Fruit fly (Drosophila melanogaster) whole organism, embryonic: ENCODE data around the gene CG7907.

ENCODE experiments used
- Asciz ChIP-seq: fragments of 200-800 bp; sonication (Bioruptor generic); optimal IDR thresholded peaks from 2 replicates; lab custom pipeline; 2017; ENCODE audit warnings: missing biosample characterization, mild to moderate bottlenecking, missing genetic modification characterization, missing genetic modification reagents
- CG10462 ChIP-seq: fragments of 200-800 bp; sonication (Bioruptor generic); optimal IDR thresholded peaks from 2 replicates; lab custom pipeline; 2016; ENCODE audit warnings: missing biosample characterization, missing genetic modification characterization
- CG11695 ChIP-seq: fragments of 200-800 bp; sonication (Bioruptor generic); IDR thresholded peaks from 3 replicates; pipeline ENCODE4 v1.3.6; 2022; ENCODE audit warnings: missing biosample characterization, missing genetic modification characterization
- CG15073 ChIP-seq: fragments of 200-800 bp; sonication (Bioruptor generic); optimal IDR thresholded peaks from 2 replicates; lab custom pipeline; 2016; ENCODE audit warnings: missing biosample characterization, missing genetic modification characterization
- CG1603 ChIP-seq: fragments of 200-800 bp; sonication (Bioruptor generic); optimal IDR thresholded peaks from 2 replicates; lab custom pipeline; 2019; ENCODE audit warnings: missing biosample characterization, mild to moderate bottlenecking, missing genetic modification characterization, moderate library complexity
- CG17328 ChIP-seq: fragments of 200-800 bp; sonication (Bioruptor generic); IDR thresholded peaks from 2 replicates; pipeline ENCODE4 v1.3.6; 2022; ENCODE audit warnings: missing biosample characterization, missing genetic modification characterization
- CG17829 ChIP-seq: fragments of 200-800 bp; optimal IDR thresholded peaks from 2 replicates; lab custom pipeline; 2019; ENCODE audit warnings: missing biosample characterization, mild to moderate bottlenecking, missing genetic modification characterization, moderate library complexity
- CG18599 ChIP-seq: fragments of 200-800 bp; sonication (Bioruptor generic); optimal IDR thresholded peaks from 3 replicates; lab custom pipeline; 2017; ENCODE audit warnings: missing biosample characterization, missing genetic modification characterization, mild to moderate bottlenecking, moderate library complexity, missing genetic modification reagents
- CG30403 ChIP-seq: fragments of 200-800 bp; sonication (Bioruptor generic); optimal IDR thresholded peaks from 3 replicates; lab custom pipeline; 2016; ENCODE audit warnings: missing biosample characterization, missing genetic modification characterization
- CG3281 ChIP-seq: fragments of 200-800 bp; sonication (Bioruptor generic); optimal IDR thresholded peaks from 3 replicates; lab custom pipeline; 2017; ENCODE audit warnings: missing biosample characterization, mild to moderate bottlenecking, missing genetic modification characterization
- CG33213 ChIP-seq: fragments of 200-800 bp; sonication (Bioruptor generic); optimal IDR thresholded peaks from 3 replicates; lab custom pipeline; 2016; ENCODE audit warnings: missing biosample characterization, missing genetic modification characterization
- CG34224 ChIP-seq: fragments of 200-800 bp; sonication (Bioruptor generic); IDR thresholded peaks from 3 replicates; pipeline ENCODE4 v1.3.6; 2022; ENCODE audit warnings: missing biosample characterization, missing genetic modification characterization; ENCODE audit not compliant: partially characterized antibody
- CG6689 ChIP-seq: fragments of 200-800 bp; sonication (Bioruptor generic); IDR thresholded peaks from 2 replicates; pipeline ENCODE4 v1.3.6; 2022; ENCODE audit warnings: missing biosample characterization, missing genetic modification characterization
- CG7745 ChIP-seq: fragments of 200-800 bp; sonication (Bioruptor generic); optimal IDR thresholded peaks from 2 replicates; lab custom pipeline; 2018; ENCODE audit warnings: missing biosample characterization, mild to moderate bottlenecking, missing genetic modification characterization, moderate library complexity
- CG8478 ChIP-seq: fragments of >200 bp; optimal IDR thresholded peaks from 2 replicates; lab custom pipeline; 2018
- CG8944 ChIP-seq: fragments of 200-800 bp; sonication (Bioruptor generic); optimal IDR thresholded peaks from 3 replicates; lab custom pipeline; 2016; ENCODE audit warnings: missing biosample characterization, missing genetic modification characterization
- CG9609 ChIP-seq: fragments of 200-800 bp; sonication (Bioruptor generic); optimal IDR thresholded peaks from 3 replicates; lab custom pipeline; 2016; ENCODE audit warnings: missing biosample characterization, missing genetic modification characterization
- CHES-1-like ChIP-seq: fragments of 200-800 bp; sonication (Bioruptor generic); optimal IDR thresholded peaks from 2 replicates; lab custom pipeline; 2016; ENCODE audit warnings: missing biosample characterization, missing genetic modification characterization
- CoRest ChIP-seq: fragments of 200-800 bp; sonication (Bioruptor generic); optimal IDR thresholded peaks from 3 replicates; lab custom pipeline; 2018; ENCODE audit warnings: missing biosample characterization, mild to moderate bottlenecking, missing genetic modification characterization, moderate library complexity
- Dek ChIP-seq: fragments of 200-800 bp; sonication (Bioruptor generic); optimal IDR thresholded peaks from 3 replicates; lab custom pipeline; 2019; ENCODE audit warnings: missing biosample characterization, mild to moderate bottlenecking, missing genetic modification characterization, moderate library complexity
- GATAe ChIP-seq: fragments of 200-800 bp; sonication (Bioruptor generic); conservative IDR thresholded peaks from 2 replicates; pipeline ENCODE4 v1.3.6; 2022; ENCODE audit warnings: missing biosample characterization, missing genetic modification characterization
- HLH3B ChIP-seq: fragments of 200-800 bp; sonication (Bioruptor generic); IDR thresholded peaks from 2 replicates; pipeline ENCODE4 v1.3.6; 2022; ENCODE audit warnings: missing biosample characterization, missing genetic modification characterization
- Jarid2 ChIP-seq: fragments of 200-800 bp; sonication (Bioruptor generic); optimal IDR thresholded peaks from 3 replicates; lab custom pipeline; 2017; ENCODE audit warnings: mild to moderate bottlenecking, missing biosample characterization, missing genetic modification reagents, missing genetic modification characterization
- Lhr ChIP-seq: fragments of 200-800 bp; sonication (Bioruptor generic); optimal IDR thresholded peaks from 3 replicates; lab custom pipeline; 2017; ENCODE audit warnings: mild to moderate bottlenecking, missing biosample characterization, missing genetic modification reagents, missing genetic modification characterization
- MTF-1 ChIP-seq: fragments of 200-800 bp; sonication (Bioruptor generic); optimal IDR thresholded peaks from 2 replicates; lab custom pipeline; 2018; ENCODE audit warnings: missing biosample characterization, mild to moderate bottlenecking, missing genetic modification characterization, borderline replicate concordance
- Meics ChIP-seq: fragments of 200-800 bp; sonication (Bioruptor generic); optimal IDR thresholded peaks from 2 replicates; lab custom pipeline; 2017; ENCODE audit warnings: missing biosample characterization, mild to moderate bottlenecking, missing genetic modification characterization
- NfI ChIP-seq: fragments of 200-800 bp; sonication (Bioruptor generic); optimal IDR thresholded peaks from 3 replicates; lab custom pipeline; 2018; ENCODE audit warnings: missing biosample characterization, mild to moderate bottlenecking, missing genetic modification characterization, moderate library complexity
- Oaz ChIP-seq: fragments of 200-800 bp; sonication (Bioruptor generic); IDR thresholded peaks from 2 replicates; pipeline ENCODE4 v1.3.6; 2022; ENCODE audit warnings: missing biosample characterization, missing genetic modification characterization
- Pdp1 ChIP-seq, 2 experiments: fragments of 200-800 bp; sonication (Bioruptor generic); optimal IDR thresholded peaks; 3 replicates each; lab custom pipeline; 2016; ENCODE audit warnings: missing biosample characterization in 2 of 2, missing genetic modification characterization in 2 of 2, mild to moderate bottlenecking in 1 of 2, moderate library complexity in 1 of 2
- Scr ChIP-seq: fragments of 200-800 bp; sonication (Bioruptor generic); IDR thresholded peaks from 2 replicates; pipeline ENCODE4 v1.3.6; 2022; ENCODE audit warnings: missing biosample characterization, missing genetic modification characterization; ENCODE audit not compliant: partially characterized antibody
- Trl ChIP-seq, 3 experiments: fragments of >200 bp in 2 of 3; fragments of 200-800 bp in 1 of 3; sonication (Bioruptor generic) in 1 of 3; optimal IDR thresholded peaks; 2 replicates in 1 of 3; 3 replicates in 2 of 3; lab custom pipeline; 2016 to 2017; ENCODE audit warnings: missing biosample characterization in 1 of 3, missing genetic modification characterization in 1 of 3
- aop ChIP-seq: fragments of 200-800 bp; sonication (Bioruptor generic); IDR thresholded peaks from 2 replicates; pipeline ENCODE4 v1.3.6; 2022; ENCODE audit warnings: missing biosample characterization, missing genetic modification characterization
- ash1 ChIP-seq: fragments of 200-800 bp; sonication (Bioruptor generic); optimal IDR thresholded peaks from 2 replicates; lab custom pipeline; 2018; ENCODE audit warnings: missing biosample characterization, mild to moderate bottlenecking, missing genetic modification characterization
- cg ChIP-seq: fragments of 200-800 bp; sonication (Bioruptor generic); optimal IDR thresholded peaks from 3 replicates; lab custom pipeline; 2019; ENCODE audit warnings: missing biosample characterization, mild to moderate bottlenecking, missing genetic modification characterization, moderate library complexity
- chif ChIP-seq, 2 experiments: fragments of 200-800 bp; sonication (Bioruptor generic); optimal IDR thresholded peaks; 3 replicates each; lab custom pipeline; 2016; ENCODE audit warnings: missing biosample characterization in 2 of 2, missing genetic modification characterization in 2 of 2
- ci ChIP-seq: fragments of 200-800 bp; sonication (Bioruptor generic); IDR thresholded peaks from 3 replicates; pipeline ENCODE4 v1.3.6; 2022; ENCODE audit warnings: missing biosample characterization, missing genetic modification characterization
- croc ChIP-seq: fragments of 200-800 bp; sonication (Bioruptor generic); conservative IDR thresholded peaks from 3 replicates; pipeline ENCODE4 v1.3.6; 2022; ENCODE audit warnings: missing biosample characterization, missing genetic modification characterization
- emc ChIP-seq: fragments of 200-800 bp; sonication (Bioruptor generic); optimal IDR thresholded peaks from 2 replicates; lab custom pipeline; 2016; ENCODE audit warnings: missing biosample characterization, missing genetic modification characterization
- gro ChIP-seq: fragments of 200-800 bp; sonication (Bioruptor generic); optimal IDR thresholded peaks from 2 replicates; lab custom pipeline; 2016; ENCODE audit warnings: missing biosample characterization, missing genetic modification characterization
- inv ChIP-seq: fragments of 200-800 bp; sonication (Bioruptor generic); IDR thresholded peaks from 2 replicates; pipeline ENCODE4 v1.3.6; 2022; ENCODE audit warnings: missing biosample characterization, missing genetic modification characterization; ENCODE audit not compliant: partially characterized antibody
- kay ChIP-seq: fragments of 200-800 bp; sonication (Bioruptor generic); optimal IDR thresholded peaks from 2 replicates; lab custom pipeline; 2016; ENCODE audit warnings: missing biosample characterization, missing genetic modification characterization
- knrl ChIP-seq: fragments of 200-800 bp; sonication (Bioruptor generic); IDR thresholded peaks from 3 replicates; pipeline ENCODE4 v1.3.6; 2022; ENCODE audit warnings: missing biosample characterization, missing genetic modification characterization; ENCODE audit not compliant: partially characterized antibody
- nerfin-2 ChIP-seq: fragments of 200-800 bp; sonication (Bioruptor generic); IDR thresholded peaks from 2 replicates; pipeline ENCODE4 v1.3.6; 2022; ENCODE audit warnings: missing biosample characterization, missing genetic modification characterization; ENCODE audit not compliant: partially characterized antibody
- nom ChIP-seq: fragments of 200-800 bp; sonication (Bioruptor generic); optimal IDR thresholded peaks from 2 replicates; lab custom pipeline; 2017; ENCODE audit warnings: missing biosample characterization, missing genetic modification characterization, mild to moderate bottlenecking, moderate library complexity, missing genetic modification reagents
- phol ChIP-seq: fragments of 200-800 bp; sonication (Bioruptor generic); optimal IDR thresholded peaks from 3 replicates; lab custom pipeline; 2018; ENCODE audit warnings: missing biosample characterization, mild to moderate bottlenecking, missing genetic modification characterization, moderate library complexity
- rib ChIP-seq: fragments of 200-800 bp; sonication (Bioruptor generic); IDR thresholded peaks from 2 replicates; pipeline ENCODE4 v1.3.6; 2022; ENCODE audit warnings: missing biosample characterization, missing genetic modification characterization
- schlank ChIP-seq: fragments of 200-800 bp; sonication (Bioruptor generic); optimal IDR thresholded peaks from 2 replicates; lab custom pipeline; 2018; ENCODE audit warnings: missing biosample characterization, mild to moderate bottlenecking, missing genetic modification characterization
- sim ChIP-seq: fragments of 200-800 bp; sonication (Bioruptor generic); IDR thresholded peaks from 2 replicates; pipeline ENCODE4 v1.3.6; 2022; ENCODE audit warnings: missing biosample characterization, missing genetic modification characterization
- wek ChIP-seq: fragments of 200-800 bp; sonication (Bioruptor generic); optimal IDR thresholded peaks from 3 replicates; lab custom pipeline; 2018; ENCODE audit warnings: missing biosample characterization, mild to moderate bottlenecking, missing genetic modification characterization, moderate library complexity
- wor ChIP-seq: fragments of 200-800 bp; sonication (Bioruptor generic); IDR thresholded peaks from 2 replicates; pipeline ENCODE4 v1.3.6; 2022; ENCODE audit warnings: missing biosample characterization, missing genetic modification characterization

Gene CG7907

dm6 chr3R:21446334-21446733 is 42.8 kb downstream of the CG7907 start, which contains the start of gene lbe (continued):
- TF ChIP-seq GATAe (GFP tag; lab: Robert Waterston, UW) (no peak), gro (GFP tag; lab: Kevin White, UChicago) (no peak), CG18599 (GFP tag; lab: Kevin White, UChicago) (no peak), CG30403 (GFP tag; lab: Kevin White, UChicago) (no peak), chif (GFP tag; optimal IDR thresholded peaks at IDR 0.05; lab: Kevin White, UChicago) (peak in 1 of 2 experiments; percentile 18), CG34224 (peak; percentile 57; the same call in 2 of the 3 replicates), CG10462 (GFP tag; lab: Kevin White, UChicago) (no peak), CG17328 (GFP tag; lab: Robert Waterston, UW) (0 out of 2 replicates have a peak, but pooled peaks have one; percentile 9), Asciz (GFP tag; lab: Kevin White, UChicago) (no peak), NfI (GFP tag; lab: Kevin White, UChicago) (no peak), CG8944 (no peak), kay (GFP tag; lab: Kevin White, UChicago) (no peak), phol (tag; lab: Kevin White, UChicago) (peak; percentile 80), CG11695 (GFP tag; lab: Robert Waterston, UW) (no peak), CG15073 (GFP tag; lab: Kevin White, UChicago) (no peak), croc (GFP tag; lab: Robert Waterston, UW) (no peak), aop (GFP tag; lab: Robert Waterston, UW) (no peak), emc (GFP tag; lab: Kevin White, UChicago) (no peak), wek (peak; percentile 23), Meics (GFP tag; lab: Kevin White, UChicago) (no peak), MTF-1 (GFP tag; lab: Kevin White, UChicago) (no peak), nerfin-2 (GFP tag; lab: Robert Waterston, UW) (peak; percentile 43; the same call in 1 of the 2 replicates), cg (peak; percentile 52), Scr (GFP tag; lab: Robert Waterston, UW) (peak; percentile 51), CG1603 (tag; lab: Kevin White, UChicago) (no peak), wor (GFP tag; lab: Robert Waterston, UW) (no peak), Dek (tag; lab: Kevin White, UChicago) (no peak), CHES-1-like (no peak), CG17829 (tag; lab: Kevin White, UChicago) (peak; percentile 29), CG33213 (GFP tag; lab: Kevin White, UChicago) (no peak), ash1 (GFP tag; lab: Kevin White, UChicago) (no peak), CG6689 (GFP tag; lab: Robert Waterston, UW) (no peak), inv (GFP tag; lab: Robert Waterston, UW) (peak; percentile 38; the same call in 1 of the 2 replicates), knrl (GFP tag; lab: Robert Waterston, UW) (no peak), CG3281 (GFP tag; lab: Kevin White, UChicago) (no peak), CG9609 (no peak), Oaz (GFP tag; lab: Robert Waterston, UW) (no peak), rib (GFP tag; lab: Robert Waterston, UW) (peak; percentile 49; the same call in 1 of the 2 replicates), Pdp1 (GFP tag; optimal IDR thresholded peaks at IDR 0.05; lab: Kevin White, UChicago) (peak in 1 of 2 experiments; percentile 97), ci (GFP tag; lab: Robert Waterston, UW) (peak; percentile 71; the same call in 2 of the 3 replicates), CoRest (tag; lab: Kevin White, UChicago) (peak; percentile 76), nom (GFP tag; lab: Kevin White, UChicago) (no peak), CG8478 (lab: Kevin White, UChicago) (peak; percentile 96), CG7745 (tag; lab: Kevin White, UChicago) (peak; percentile 31), Trl (optimal IDR thresholded peaks at IDR 0.05; lab: Kevin White, UChicago) (peak; percentile 90 to 92), Trl (GFP tag; optimal IDR thresholded peaks at IDR 0.05; lab: Kevin White, UChicago) (peak; percentile 60), sim (GFP tag; lab: Robert Waterston, UW) (no peak), Jarid2 (peak; percentile 66), Lhr (GFP tag; lab: Kevin White, UChicago) (no peak), HLH3B (GFP tag; lab: Robert Waterston, UW) (no peak), schlank (tag; lab: Kevin White, UChicago) (no peak)
